Worm (Caenorhabditis elegans): Measurements from ENCODE around the gene crp-1.

ce11 chrV:10503893-10504292, 25.5 kb downstream of the crp-1 start, which contains the start of gene C35A5.10:
- TF ChIP-seq dao-5 (tag; optimal IDR thresholded peaks at IDR 0.05) (no peak), W03F9.2 (tag; optimal IDR thresholded peaks at IDR 0.05) (no peak), him-1 (tag; optimal IDR thresholded peaks at IDR 0.05) (no peak)
